Worm (Caenorhabditis elegans) whole organism, L4 larva: ENCODE data around the gene C42D4.19.

ENCODE experiments used
- F37D6.2 ChIP-seq: sonication (generic microtip); optimal IDR thresholded peaks from 2 replicates; lab custom pipeline; 2016; ENCODE audit warnings: mild to moderate bottlenecking, missing genetic modification characterization, missing compliant biosample characterization
- Y105C5A.15 ChIP-seq: fragments of 200-800 bp; sonication (Bioruptor generic); IDR thresholded peaks from 2 replicates; pipeline ENCODE4 v1.3.6; 2022; ENCODE audit warnings: missing genetic modification characterization, missing compliant biosample characterization
- Y48G9A.11 ChIP-seq: fragments of 200-800 bp; sonication (Bioruptor generic); IDR thresholded peaks from 2 replicates; pipeline ENCODE4 v1.3.6; 2022; ENCODE audit warnings: missing genetic modification reagents, missing genetic modification characterization, missing compliant biosample characterization
- aha-1 ChIP-seq: fragments of 150-350 bp; peaks from one replicate; lab custom pipeline; 2014; ENCODE audit warnings: missing biosample characterization, missing genetic modification characterization
- ama-1 ChIP-seq: fragments of 150-350 bp; optimal IDR thresholded peaks from 2 replicates; lab custom pipeline; 2014; ENCODE audit warnings: inconsistent platforms, mixed read lengths
- ceh-20 ChIP-seq: fragments of 200-800 bp; sonication (Bioruptor generic); IDR thresholded peaks from 2 replicates; pipeline ENCODE4 v1.3.6; 2022; ENCODE audit warnings: missing genetic modification reagents, missing genetic modification characterization, missing compliant biosample characterization
- ceh-32 ChIP-seq: sonication (generic microtip); optimal IDR thresholded peaks from 2 replicates; lab custom pipeline; 2016; ENCODE audit warnings: mild to moderate bottlenecking, missing genetic modification characterization, missing compliant biosample characterization; ENCODE audit not compliant: poor library complexity
- ceh-44 ChIP-seq: fragments of 200-800 bp; sonication (Bioruptor generic); IDR thresholded peaks from 2 replicates; pipeline ENCODE4 v1.3.6; 2022; ENCODE audit warnings: missing genetic modification reagents, missing genetic modification characterization, missing compliant biosample characterization
- daf-16 ChIP-seq, 3 experiments: sonication (generic microtip); optimal IDR thresholded peaks; 2 replicates each; lab custom pipeline; 2016 to 2017; ENCODE audit warnings: missing genetic modification characterization in 3 of 3, missing genetic modification reagents in 3 of 3, mild to moderate bottlenecking in 2 of 3, missing compliant biosample characterization in 2 of 3, missing biosample characterization in 1 of 3, moderate library complexity in 1 of 3
- dmd-6 ChIP-seq: fragments of 200-800 bp; sonication (Bioruptor generic); IDR thresholded peaks from 2 replicates; pipeline ENCODE4 v1.3.6; 2022; ENCODE audit warnings: missing genetic modification reagents, missing genetic modification characterization, missing compliant biosample characterization
- dpl-1 ChIP-seq: fragments of 150-350 bp; optimal IDR thresholded peaks from 2 replicates; lab custom pipeline; 2014; ENCODE audit warnings: missing biosample characterization, missing genetic modification reagents, missing genetic modification characterization
- duxl-1 ChIP-seq: sonication (generic microtip); optimal IDR thresholded peaks from 2 replicates; lab custom pipeline; 2016; ENCODE audit warnings: mild to moderate bottlenecking, missing genetic modification characterization, moderate library complexity, missing compliant biosample characterization; ENCODE audit not compliant: poor library complexity
- dve-1 ChIP-seq: sonication (generic microtip); optimal IDR thresholded peaks from 2 replicates; lab custom pipeline; 2017; ENCODE audit warnings: antibody characterized with exemption, mild to moderate bottlenecking, missing genetic modification characterization, missing compliant biosample characterization; ENCODE audit not compliant: insufficient read depth
- hlh-11 ChIP-seq: fragments of 200-800 bp; sonication (Bioruptor generic); optimal IDR thresholded peaks from 2 replicates; lab custom pipeline; 2018; ENCODE audit warnings: mild to moderate bottlenecking, missing genetic modification characterization, missing compliant biosample characterization
- hlh-30 ChIP-seq: sonication (generic microtip); optimal IDR thresholded peaks from 2 replicates; lab custom pipeline; 2017; ENCODE audit warnings: antibody characterized with exemption, mild to moderate bottlenecking, missing genetic modification characterization, missing compliant biosample characterization; ENCODE audit not compliant: insufficient read depth
- jun-1 ChIP-seq: fragments of 150-350 bp; optimal IDR thresholded peaks from 2 replicates; lab custom pipeline; 2014; ENCODE audit warnings: missing biosample characterization, missing genetic modification reagents, missing genetic modification characterization
- lin-29 ChIP-seq: fragments of 200-800 bp; sonication (Bioruptor generic); IDR thresholded peaks from 2 replicates; pipeline ENCODE4 v1.3.6; 2022; ENCODE audit warnings: missing genetic modification reagents, missing genetic modification characterization, missing compliant biosample characterization
- lin-38 ChIP-seq: fragments of 200-800 bp; sonication (Bioruptor generic); IDR thresholded peaks from 2 replicates; pipeline ENCODE4 v1.3.6; 2022; ENCODE audit warnings: missing genetic modification reagents, missing genetic modification characterization, missing compliant biosample characterization
- lsy-2 ChIP-seq, 2 experiments: fragments of 150-350 bp in 1 of 2; sonication (generic microtip) in 1 of 2; optimal IDR thresholded peaks; 2 replicates each; lab custom pipeline; 2014 to 2017; ENCODE audit warnings: missing biosample characterization in 2 of 2, missing genetic modification characterization in 2 of 2
- mdl-1 ChIP-seq, 2 experiments: fragments of 150-350 bp in 1 of 2; sonication (generic microtip) in 1 of 2; optimal IDR thresholded peaks; 2 replicates each; lab custom pipeline; 2014 to 2017; ENCODE audit warnings: missing biosample characterization in 2 of 2, missing genetic modification characterization in 2 of 2
- mep-1 ChIP-seq: fragments of 150-350 bp; sonication (generic microtip); optimal IDR thresholded peaks from 3 replicates; lab custom pipeline; 2014; ENCODE audit warnings: missing biosample characterization, missing genetic modification characterization
- mes-2 ChIP-seq: sonication (generic microtip); optimal IDR thresholded peaks from 2 replicates; lab custom pipeline; 2016; ENCODE audit warnings: missing genotype, mild to moderate bottlenecking, missing genetic modification characterization, missing compliant biosample characterization; ENCODE audit not compliant: poor library complexity, severe bottlenecking
- mxl-3 ChIP-seq: fragments of 200-800 bp; sonication (Bioruptor generic); optimal IDR thresholded peaks from 2 replicates; lab custom pipeline; 2018; ENCODE audit warnings: mild to moderate bottlenecking, missing genetic modification characterization, missing compliant biosample characterization
- nhr-28 ChIP-seq: fragments of 150-350 bp; optimal IDR thresholded peaks from 2 replicates; lab custom pipeline; 2014; ENCODE audit warnings: missing biosample characterization, missing genetic modification characterization
- nhr-48 ChIP-seq: sonication (generic microtip); optimal IDR thresholded peaks from 2 replicates; lab custom pipeline; 2016; ENCODE audit warnings: mild to moderate bottlenecking, missing genetic modification characterization, missing compliant biosample characterization
- set-16 ChIP-seq: fragments of 200-800 bp; sonication (Bioruptor generic); IDR thresholded peaks from 2 replicates; pipeline ENCODE4 v1.3.6; 2022; ENCODE audit warnings: missing genetic modification reagents, missing genetic modification characterization, missing compliant biosample characterization
- tra-1 ChIP-seq: fragments of 200-800 bp; sonication (Bioruptor generic); IDR thresholded peaks from 2 replicates; pipeline ENCODE4 v1.3.6; 2022; ENCODE audit warnings: missing genetic modification reagents, missing genetic modification characterization, missing compliant biosample characterization
- unc-62 ChIP-seq, 3 experiments: fragments of 150-350 bp in 1 of 3; sonication (generic microtip); optimal IDR thresholded peaks in 2 of 3; peaks in 1 of 3; 1 replicate in 1 of 3; 2 replicates in 2 of 3; lab custom pipeline; 2014 to 2017; ENCODE audit warnings: missing biosample characterization in 3 of 3, missing genetic modification characterization in 3 of 3, missing genetic modification reagents in 3 of 3, missing genotype in 1 of 3
- zip-2 ChIP-seq: fragments of 150-350 bp; optimal IDR thresholded peaks from 2 replicates; lab custom pipeline; 2014; ENCODE audit warnings: missing biosample characterization, missing genetic modification characterization

The C42D4.19 gene

DNA sequence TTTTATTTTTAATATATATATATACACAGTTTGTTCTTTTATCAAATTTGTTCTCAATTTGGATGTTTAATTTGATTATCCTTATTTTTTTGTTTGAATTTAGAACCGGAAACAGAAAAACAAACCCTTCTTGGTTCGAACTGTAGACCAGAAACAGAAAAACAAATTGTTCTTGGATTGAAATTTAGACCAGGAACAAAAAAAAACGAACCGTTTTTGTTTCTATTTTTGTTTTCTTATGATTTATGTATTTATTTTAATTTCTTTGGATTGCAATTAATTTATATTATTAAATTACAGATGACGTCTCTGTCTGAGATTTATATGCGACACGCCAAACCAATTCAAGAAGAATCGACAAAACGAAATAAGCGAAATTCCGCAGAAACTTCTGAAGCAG is at the start of gene C42D4.19:
TSS of gene C42D4.19 (plus strand) at position 301 of the 400 bp plus-strand sequence.
- TF ChIP-seq set-16 (no peak), dmd-6 (GFP tag; lab: Robert Waterston, UW) (no peak)

- TF ChIP-seq tra-1 (no peak), hlh-30 (peak; percentile 72), daf-16 (GFP tag; optimal IDR thresholded peaks at IDR 0.05; lab: Kevin White, UChicago) (no peak), daf-16 (tag; optimal IDR thresholded peaks at IDR 0.05; lab: Kevin White, UChicago) (no peak), ceh-32 (tag; lab: Kevin White, UChicago) (no peak), nhr-28 (tag; lab: Kevin White, UChicago) (peak; percentile 46), Y105C5A.15 (GFP tag; lab: Robert Waterston, UW) (no peak), nhr-48 (tag; lab: Kevin White, UChicago) (no peak)
- TF ChIP-seq, all 104 proteins: peak for 2
Measured at ce11 chrIV:7131780-7132179, 43.7 kb upstream of the C42D4.19 start, which contains the start of gene grsp-3. grsp-3 (minus strand) TSS chrIV:7131928.

ce11 chrIV:7133140-7133539 is 42.3 kb upstream of the C42D4.19 start, which contains the start of gene cyn-12:
cyn-12 (minus strand) TSS chrIV:7133217.
- TF ChIP-seq mes-2 (tag; lab: Kevin White, UChicago), result peak; percentile 52
- TF ChIP-seq hlh-30, result no peak
- TF ChIP-seq zip-2 (tag; lab: Kevin White, UChicago), result no peak
- TF ChIP-seq unc-62 (GFP tag; optimal IDR thresholded peaks at IDR 0.05 in 1 of 2; lab: Kevin White, UChicago), result peak in 1 of 2 experiments; percentile 61
- no peak for TF ChIP-seq unc-62 (tag; optimal IDR thresholded peaks at IDR 0.05; lab: Kevin White, UChicago)
- TF ChIP-seq lsy-2 (tag; optimal IDR thresholded peaks at IDR 0.05; lab: Kevin White, UChicago), result peak in 1 of 2 experiments; percentile 43
- TF ChIP-seq dpl-1 (GFP tag; lab: Kevin White, UChicago), result peak; percentile 33
- TF ChIP-seq dve-1 (tag; lab: Kevin White, UChicago), result peak; percentile 7
- peak; percentile 11 for TF ChIP-seq ama-1 (lab: Kevin White, UChicago)

DNA sequence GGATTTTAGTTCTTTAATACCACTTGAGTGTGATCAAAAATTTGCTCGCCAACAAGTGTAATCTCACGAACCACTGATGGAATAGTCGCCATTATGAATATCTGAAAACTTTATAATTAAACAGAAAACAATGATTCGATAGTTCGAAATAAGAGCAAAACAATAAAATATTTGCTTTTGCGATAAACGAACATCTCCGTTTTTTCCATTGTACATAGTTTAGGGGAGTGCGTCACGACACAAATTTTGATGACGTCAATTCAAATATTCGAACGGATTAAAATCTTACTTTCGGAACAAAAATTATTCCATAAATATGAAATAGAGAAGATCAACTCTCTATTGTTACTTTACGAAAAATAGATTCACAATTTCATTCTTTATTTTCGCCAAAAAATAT is 41.5 kb upstream of the C42D4.19 start, which contains the start of gene mutd-1:
TSS of gene mutd-1 (minus strand) at position 101 of the 400 bp plus-strand sequence.
- TF ChIP-seq nhr-28 (tag; lab: Kevin White, UChicago), result no peak
- TF ChIP-seq lsy-2 (tag; optimal IDR thresholded peaks at IDR 0.05; lab: Kevin White, UChicago), result peak in 1 of 2 experiments; percentile 6
- peak; percentile 1 for TF ChIP-seq aha-1 (tag; lab: Kevin White, UChicago)
- TF ChIP-seq, all 104 proteins: peak for 2

DNA sequence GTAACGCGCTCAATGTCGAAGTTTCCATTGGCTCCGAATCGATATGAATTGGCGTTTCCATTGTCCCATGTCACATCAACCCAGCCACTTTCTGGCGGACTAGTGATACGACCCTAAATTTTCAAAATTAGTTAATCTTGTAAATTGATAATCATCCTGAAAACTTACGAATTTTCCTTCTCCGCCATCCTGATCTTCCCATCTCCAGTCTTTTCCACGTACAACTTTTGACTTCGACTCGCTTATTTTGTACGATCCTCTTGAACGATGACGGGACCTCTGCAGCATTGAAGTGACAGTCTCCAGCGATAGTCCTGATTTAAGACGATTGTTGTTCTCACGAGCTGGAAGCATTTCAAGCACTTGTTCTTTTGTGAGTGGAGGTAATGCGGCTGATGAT is 36.3 kb upstream of the C42D4.19 start:
- TF ChIP-seq unc-62 (GFP tag; optimal IDR thresholded peaks at IDR 0.05 in 1 of 2; lab: Kevin White, UChicago) (peak in 1 of 2 experiments; percentile 97), unc-62 (tag; optimal IDR thresholded peaks at IDR 0.05; lab: Kevin White, UChicago) (no peak), ceh-20 (GFP tag; lab: Robert Waterston, UW) (no peak)

DNA sequence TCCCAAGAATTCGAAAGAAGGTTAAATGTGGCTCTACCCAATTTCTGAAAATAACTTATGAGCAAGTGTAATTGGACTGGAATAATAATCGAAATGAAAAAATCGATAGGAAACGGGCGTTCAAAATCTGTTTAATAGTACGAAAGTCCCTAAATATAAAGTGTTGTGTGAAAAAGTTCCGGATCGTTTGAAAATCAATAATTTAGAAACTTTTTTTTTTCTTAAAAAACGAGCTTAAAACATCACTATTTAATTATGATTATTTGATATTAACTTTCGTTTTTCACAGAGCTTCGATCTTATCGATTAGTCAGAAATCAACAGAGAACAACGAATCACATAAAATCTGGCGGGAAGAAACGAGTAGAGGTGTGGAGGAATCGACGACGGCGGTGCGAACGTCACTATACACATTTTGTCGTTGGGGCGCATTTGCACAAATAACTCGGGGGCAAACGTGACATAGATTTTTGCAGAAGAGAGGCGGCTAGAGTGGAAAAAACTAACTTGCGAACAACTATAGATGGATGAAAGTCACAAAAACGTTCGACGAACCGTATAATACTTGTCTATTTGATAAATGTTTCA is 30.7 kb upstream of the C42D4.19 start, which contains the start of gene hecd-1:
TSS of gene hecd-1 (minus strand) at position 51 of the 588 bp plus-strand sequence.
- peak; percentile 79 for TF ChIP-seq hlh-30
- no peak for TF ChIP-seq F37D6.2 (tag; lab: Kevin White, UChicago)
- no peak for TF ChIP-seq lin-29 (GFP tag; lab: Robert Waterston, UW)
- TF ChIP-seq dpl-1 (GFP tag; lab: Kevin White, UChicago), result peak; percentile 20
- peak; percentile 37 for TF ChIP-seq mxl-3 (GFP tag; lab: Kevin White, UChicago)
- no peak for TF ChIP-seq daf-16 (GFP tag; optimal IDR thresholded peaks at IDR 0.05; lab: Kevin White, UChicago)
- no peak for TF ChIP-seq daf-16 (tag; optimal IDR thresholded peaks at IDR 0.05; lab: Kevin White, UChicago)
- TF ChIP-seq nhr-28 (tag; lab: Kevin White, UChicago), result peak; percentile 40
- peak; percentile 13 for TF ChIP-seq mes-2 (tag; lab: Kevin White, UChicago)
- peak; percentile 79 for TF ChIP-seq aha-1 (tag; lab: Kevin White, UChicago)
- peak; percentile 14 for TF ChIP-seq hlh-11 (tag; lab: Kevin White, UChicago)
- TF ChIP-seq duxl-1 (tag; lab: Kevin White, UChicago), result no peak
- peak in 1 of 2 experiments; percentile 25 for TF ChIP-seq mdl-1 (tag; optimal IDR thresholded peaks at IDR 0.05; lab: Kevin White, UChicago)
- no peak for TF ChIP-seq Y48G9A.11 (GFP tag; lab: Robert Waterston, UW)
- peak; percentile 23 for TF ChIP-seq mep-1 (tag; lab: Kevin White, UChicago)
- no peak for TF ChIP-seq jun-1
- TF ChIP-seq dve-1 (tag; lab: Kevin White, UChicago), result peak; percentile 16
- peak in 1 of 2 experiments; percentile 56 for TF ChIP-seq lsy-2 (tag; optimal IDR thresholded peaks at IDR 0.05; lab: Kevin White, UChicago)
- TF ChIP-seq lin-38 (GFP tag; lab: Robert Waterston, UW), result peak; percentile 68
- no peak for TF ChIP-seq ceh-44
